Worm (Caenorhabditis elegans) whole organism, L3 larva: ENCODE results near the gene C46F4.3.

ENCODE experiments used
- R02D3.7 ChIP-seq: fragments of 150-350 bp; optimal IDR thresholded peaks from 2 replicates; lab custom pipeline; 2014; ENCODE audit warnings: missing biosample characterization, missing genetic modification characterization
- ama-1 ChIP-seq: fragments of 150-350 bp; optimal IDR thresholded peaks from 2 replicates; lab custom pipeline; 2018
- fos-1 ChIP-seq: fragments of 150-350 bp; optimal IDR thresholded peaks from 2 replicates; lab custom pipeline; 2014; ENCODE audit warnings: missing biosample characterization, missing genetic modification characterization
- nfya-1 ChIP-seq: sonication (generic microtip); optimal IDR thresholded peaks from 2 replicates; lab custom pipeline; 2017; ENCODE audit warnings: missing genetic modification characterization, mild to moderate bottlenecking, missing compliant biosample characterization, antibody characterized with exemption, moderate library complexity; ENCODE audit not compliant: insufficient read depth
- nhr-12 ChIP-seq: fragments of 150-350 bp; optimal IDR thresholded peaks from 2 replicates; lab custom pipeline; 2014; ENCODE audit warnings: missing biosample characterization, missing genetic modification characterization
- nhr-76 ChIP-seq: fragments of 150-350 bp; sonication (generic microtip); optimal IDR thresholded peaks from 5 replicates; lab custom pipeline; 2014; ENCODE audit warnings: missing biosample characterization, missing genetic modification characterization
- skn-1 ChIP-seq: fragments of 150-350 bp; optimal IDR thresholded peaks from 2 replicates; lab custom pipeline; 2014; ENCODE audit warnings: missing biosample characterization, missing genetic modification characterization

- TF ChIP-seq ama-1 (lab: Kevin White, UChicago) (no peak), R02D3.7 (no peak), nhr-76 (tag; lab: Kevin White, UChicago) (no peak), skn-1 (tag; lab: Kevin White, UChicago) (no peak), nfya-1 (tag; lab: Kevin White, UChicago) (no peak), fos-1 (no peak), nhr-12 (tag; lab: Kevin White, UChicago) (no peak)
Measured at ce11 chrX:5977754-5978153, 42.2 kb downstream of the C46F4.3 start, which contains the start of gene kin-2.
